Worm (Caenorhabditis elegans) whole organism, young adult: Measurements from ENCODE around the gene K06A4.10.

Experiments used
- Y79H2A.3 ChIP-seq: fragments of 200-800 bp; sonication (Bioruptor generic); conservative IDR thresholded peaks from 2 replicates; pipeline ENCODE4 v1.3.6; 2022; ENCODE audit warnings: missing genetic modification reagents, missing genetic modification characterization, missing compliant biosample characterization
- ama-1 ChIP-seq, 3 experiments: fragments of 150-350 bp in 1 of 3; sonication (generic microtip) in 2 of 3; optimal IDR thresholded peaks; 2 replicates each; lab custom pipeline; 2014 to 2018; ENCODE audit warnings: missing biosample characterization in 2 of 3, missing genetic modification characterization in 2 of 3, missing genetic modification reagents in 2 of 3
- aptf-2 ChIP-seq: fragments of 200-800 bp; sonication (Bioruptor generic); conservative IDR thresholded peaks from 2 replicates; pipeline ENCODE4 v1.3.6; 2022; ENCODE audit warnings: missing genetic modification reagents, missing genetic modification characterization, missing compliant biosample characterization
- attf-5 ChIP-seq: fragments of 200-800 bp; sonication (Bioruptor generic); optimal IDR thresholded peaks from 2 replicates; lab custom pipeline; 2018; ENCODE audit warnings: mild to moderate bottlenecking, missing genetic modification characterization, missing compliant biosample characterization
- chd-7 ChIP-seq: sonication (generic microtip); optimal IDR thresholded peaks from 2 replicates; lab custom pipeline; 2016; ENCODE audit warnings: mild to moderate bottlenecking, missing genetic modification characterization, moderate library complexity, missing compliant biosample characterization
- mel-28 ChIP-seq: sonication (generic microtip); optimal IDR thresholded peaks from 2 replicates; lab custom pipeline; 2016; ENCODE audit warnings: borderline replicate concordance, mild to moderate bottlenecking, missing genetic modification characterization, missing compliant biosample characterization
- nhr-27 ChIP-seq: fragments of 200-800 bp; sonication (Bioruptor generic); optimal IDR thresholded peaks from 2 replicates; lab custom pipeline; 2018; ENCODE audit warnings: mild to moderate bottlenecking, missing genetic modification characterization, moderate library complexity, missing compliant biosample characterization

ce11 chrV:9509597-9509996 is 20.0 kb upstream of the K06A4.10 start:
- no peak for TF ChIP-seq aptf-2
- TF ChIP-seq attf-5: no peak
- TF ChIP-seq chd-7 (tag; lab: Kevin White, UChicago): no peak
- TF ChIP-seq Y79H2A.3 (GFP tag; lab: Robert Waterston, UW): no peak
- no peak for TF ChIP-seq nhr-27
- no peak for TF ChIP-seq ama-1 (optimal IDR thresholded peaks at IDR 0.05; lab: Kevin White, UChicago)
- no peak for TF ChIP-seq ama-1 (GFP tag; optimal IDR thresholded peaks at IDR 0.05; lab: Kevin White, UChicago)
- TF ChIP-seq mel-28 (tag; lab: Kevin White, UChicago): no peak
